Fruit fly (Drosophila melanogaster): ENCODE data around the gene JMJD4.

DNA sequence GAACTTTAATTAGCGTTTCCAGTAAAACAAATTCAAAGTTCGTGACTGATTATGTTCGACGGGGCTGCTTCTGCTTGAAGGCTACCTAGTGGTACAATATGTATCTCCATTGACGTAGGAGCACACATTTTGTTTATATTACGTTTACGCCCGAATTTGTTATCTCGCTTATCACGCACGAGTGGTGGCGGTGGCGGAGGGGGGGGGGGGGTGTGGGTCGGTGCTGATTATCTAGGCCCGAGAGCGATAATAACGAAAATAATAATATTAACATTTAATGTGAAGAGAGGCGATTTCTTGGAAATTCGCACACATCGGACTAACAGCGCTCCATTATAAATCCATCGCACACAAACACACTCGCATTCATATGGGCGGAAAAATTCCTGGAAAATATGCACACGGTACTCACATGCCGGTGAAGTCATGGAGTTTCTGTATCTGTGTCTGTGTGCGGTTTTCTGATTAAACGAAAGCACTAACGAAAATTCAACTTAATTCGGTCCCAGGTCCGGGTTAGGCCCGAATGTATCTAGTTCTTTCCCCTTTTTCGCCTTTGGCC, 11.5 kb downstream of the JMJD4 start:
- TF ChIP-seq ovo (GFP tag; optimal IDR thresholded peaks at IDR 0.05) = no peak
- TF ChIP-seq Clk (GFP tag; optimal IDR thresholded peaks at IDR 0.05) = no peak
